Worm (Caenorhabditis elegans) whole organism, L1 larva: Measurements from ENCODE around the gene T19C3.2.

Experiments
- ceh-82 ChIP-seq, 3 experiments: fragments of 150-350 bp in 1 of 3; sonication (generic microtip) in 2 of 3; optimal IDR thresholded peaks; 2 replicates each; lab custom pipeline; 2014 to 2017; ENCODE audit warnings: missing biosample characterization in 3 of 3, missing genetic modification characterization in 3 of 3
- fos-1 ChIP-seq: fragments of 150-350 bp; optimal IDR thresholded peaks from 2 replicates; lab custom pipeline; 2014; ENCODE audit warnings: missing biosample characterization, missing genetic modification characterization
- lin-15B ChIP-seq: fragments of 150-350 bp; sonication (generic microtip); optimal IDR thresholded peaks from 3 replicates; lab custom pipeline; 2014; ENCODE audit warnings: missing biosample characterization, missing genetic modification characterization
- lin-39 ChIP-seq: fragments of 150-350 bp; optimal IDR thresholded peaks from 2 replicates; lab custom pipeline; 2014; ENCODE audit warnings: missing biosample characterization, missing genetic modification reagents, missing genetic modification characterization
- mdl-1 ChIP-seq, 2 experiments: fragments of 150-350 bp; optimal IDR thresholded peaks; 2 replicates each; lab custom pipeline; 2014 to 2017; ENCODE audit warnings: missing biosample characterization in 2 of 2, missing genetic modification characterization in 2 of 2, inconsistent platforms in 1 of 2
- nhr-11 ChIP-seq: fragments of 150-350 bp; optimal IDR thresholded peaks from 2 replicates; lab custom pipeline; 2014; ENCODE audit warnings: missing biosample characterization, missing genetic modification characterization
- nhr-20 ChIP-seq: sonication (generic microtip); optimal IDR thresholded peaks from 2 replicates; lab custom pipeline; 2016; ENCODE audit warnings: mild to moderate bottlenecking, missing genetic modification characterization, missing compliant biosample characterization
- nhr-237 ChIP-seq: fragments of 150-350 bp; optimal IDR thresholded peaks from 2 replicates; lab custom pipeline; 2014; ENCODE audit warnings: missing biosample characterization, missing genetic modification characterization
- nhr-85 ChIP-seq: sonication (generic microtip); peaks from one replicate; lab custom pipeline; 2016; ENCODE audit warnings: missing genetic modification characterization, inconsistent platforms, missing compliant biosample characterization
- rnt-1 ChIP-seq: sonication (generic microtip); optimal IDR thresholded peaks from 2 replicates; lab custom pipeline; 2016; ENCODE audit warnings: mild to moderate bottlenecking, missing genetic modification characterization, moderate library complexity, missing compliant biosample characterization
- skn-1 ChIP-seq: fragments of 150-350 bp; optimal IDR thresholded peaks from 2 replicates; lab custom pipeline; 2014; ENCODE audit warnings: missing biosample characterization, missing genetic modification characterization
- snpc-4 ChIP-seq: fragments of 150-350 bp; optimal IDR thresholded peaks from 2 replicates; lab custom pipeline; 2014; ENCODE audit warnings: missing biosample characterization, missing genetic modification characterization

DNA sequence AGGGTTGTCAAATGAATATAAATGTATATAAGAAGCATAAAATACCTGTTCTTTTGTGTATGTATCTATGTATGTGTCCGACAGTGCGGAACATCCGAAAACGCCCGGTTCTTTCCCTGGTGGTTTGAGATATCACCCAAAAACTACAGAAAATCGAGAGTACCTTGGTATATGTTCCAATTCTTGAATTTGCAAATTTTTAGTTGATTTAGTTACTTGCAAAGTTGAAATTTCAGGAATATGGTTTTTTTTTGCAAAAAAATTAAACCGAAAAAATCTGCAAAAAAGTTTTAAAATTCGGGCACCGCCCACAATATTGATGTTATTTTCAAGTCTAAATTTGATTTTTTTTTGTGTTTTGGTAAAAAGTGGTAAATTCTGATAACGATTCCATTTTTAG is at the start of gene T19C3.2:
- TF ChIP-seq mdl-1 (tag; optimal IDR thresholded peaks at IDR 0.05; lab: Kevin White, UChicago): no peak
- no peak for TF ChIP-seq snpc-4 (tag; lab: Kevin White, UChicago)
- TF ChIP-seq nhr-237 (tag; lab: Kevin White, UChicago): no peak
- no peak for TF ChIP-seq ceh-82 (tag; optimal IDR thresholded peaks at IDR 0.05; lab: Kevin White, UChicago)
- no peak for TF ChIP-seq lin-39 (tag; lab: Kevin White, UChicago)
- TF ChIP-seq nhr-11 (tag; lab: Kevin White, UChicago): no peak
- no peak for TF ChIP-seq lin-15B (tag; lab: Kevin White, UChicago)
- no peak for TF ChIP-seq nhr-85
- no peak for TF ChIP-seq nhr-20 (tag; lab: Kevin White, UChicago)
- TF ChIP-seq rnt-1 (tag; lab: Kevin White, UChicago): no peak
- TF ChIP-seq fos-1: no peak
- no peak for TF ChIP-seq skn-1 (tag; lab: Kevin White, UChicago)
